Fruit fly (Drosophila melanogaster): ENCODE data around the gene AMPKalpha.

The AMPKalpha gene

DNA sequence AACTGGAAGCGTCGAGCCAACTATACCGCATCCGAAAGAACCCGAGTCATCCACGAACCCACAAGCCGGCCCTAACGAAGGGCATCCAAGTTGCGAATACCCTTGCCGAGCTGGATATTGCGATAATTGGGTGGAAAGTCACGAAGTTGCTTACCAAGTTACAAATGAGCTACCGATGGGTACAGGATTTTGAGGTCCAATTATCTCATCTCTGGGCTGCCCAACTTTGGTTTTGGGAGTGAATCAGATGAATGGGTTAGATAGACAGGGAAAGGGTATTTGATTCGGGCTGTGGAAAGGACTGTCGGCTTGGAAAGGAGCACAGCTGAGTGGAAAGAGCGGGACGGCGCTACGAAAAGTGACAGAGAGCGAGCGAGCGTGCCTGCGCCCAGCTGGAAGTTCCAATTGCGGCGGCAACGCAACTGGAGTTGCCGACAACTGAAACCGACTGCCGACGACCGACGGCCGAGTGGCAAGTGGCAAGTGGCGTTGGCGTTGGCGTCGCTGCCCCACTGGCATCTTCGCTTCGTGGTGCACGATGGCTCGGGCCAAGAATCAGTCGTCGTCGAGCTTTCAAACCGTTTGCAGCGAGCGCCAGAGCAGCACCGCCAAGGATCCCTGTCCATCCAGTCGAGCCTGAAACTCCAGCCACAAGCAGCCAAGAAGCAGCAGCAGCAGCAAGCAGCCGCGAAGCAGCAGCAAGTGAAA, 36.0 kb downstream of the AMPKalpha start:
- TF ChIP-seq slp2 (GFP tag; optimal IDR thresholded peaks at IDR 0.05) (no peak), caup (GFP tag; optimal IDR thresholded peaks at IDR 0.05; ENCODE audit: severe bottlenecking) (no peak), CG6791 (GFP tag; IDR thresholded peaks at IDR 0.05; ENCODE audit: partially characterized antibody) (no peak), CG11695 (GFP tag; IDR thresholded peaks at IDR 0.05) (no peak), trh (GFP tag; optimal IDR thresholded peaks at IDR 0.05) (no peak), oc (tag; optimal IDR thresholded peaks at IDR 0.05) (no peak), Fer1 (GFP tag; optimal IDR thresholded peaks at IDR 0.05) (no peak), Oaz (GFP tag; IDR thresholded peaks at IDR 0.05) (no peak), Dbx (GFP tag; IDR thresholded peaks at IDR 0.05) (no peak), CG10209 (GFP tag; optimal IDR thresholded peaks at IDR 0.05) (no peak), esg (GFP tag; conservative IDR thresholded peaks at IDR 0.05) (no peak), CG18599 (GFP tag; optimal IDR thresholded peaks at IDR 0.05) (peak; percentile 53), dmrt99B (tag; optimal IDR thresholded peaks at IDR 0.05) (no peak), CG8290 (GFP tag; optimal IDR thresholded peaks at IDR 0.05) (no peak), CG8290 (tag; optimal IDR thresholded peaks at IDR 0.05) (peak in 1 of 2 experiments; percentile 56), sug (tag; optimal IDR thresholded peaks at IDR 0.05) (no peak), Taf1 (GFP tag; IDR thresholded peaks at IDR 0.05) (no peak), sna (GFP tag; IDR thresholded peaks at IDR 0.05; ENCODE audit: partially characterized antibody) (no peak), CG16813 (GFP tag; IDR thresholded peaks at IDR 0.05; ENCODE audit: partially characterized antibody) (no peak), dan (GFP tag; IDR thresholded peaks at IDR 0.05) (no peak), Doc3 (GFP tag; IDR thresholded peaks at IDR 0.05; ENCODE audit: partially characterized antibody) (no peak), nerfin-2 (GFP tag; IDR thresholded peaks at IDR 0.05; ENCODE audit: partially characterized antibody) (no peak), psq (GFP tag; optimal IDR thresholded peaks at IDR 0.05) (no peak), CG10543 (GFP tag; optimal IDR thresholded peaks at IDR 0.05) (peak; percentile 28), Antp (GFP tag; optimal IDR thresholded peaks at IDR 0.05) (no peak), mld (GFP tag; IDR thresholded peaks at IDR 0.05; ENCODE audit: partially characterized antibody) (no peak), CG15696 (tag; optimal IDR thresholded peaks at IDR 0.05) (no peak), CG16779 (GFP tag; IDR thresholded peaks at IDR 0.05) (peak; percentile 70; the same call in 1 of the 2 replicates), fd64A (GFP tag; optimal IDR thresholded peaks at IDR 0.05) (no peak), CG17829 (tag; optimal IDR thresholded peaks at IDR 0.05) (no peak), vvl (GFP tag; IDR thresholded peaks at IDR 0.05) (no peak), Mad (GFP tag; optimal IDR thresholded peaks at IDR 0.05) (no peak), fd96Cb (tag; optimal IDR thresholded peaks at IDR 0.05) (no peak), CG13424 (tag; optimal IDR thresholded peaks at IDR 0.05) (no peak), run (tag; optimal IDR thresholded peaks at IDR 0.05) (no peak), CG17186 (GFP tag; optimal IDR thresholded peaks at IDR 0.05) (no peak), CG10565 (GFP tag; optimal IDR thresholded peaks at IDR 0.05) (no peak), PHDP (tag; optimal IDR thresholded peaks at IDR 0.05) (no peak), pum (GFP tag; optimal IDR thresholded peaks at IDR 0.05) (no peak), CG11398 (GFP tag; optimal IDR thresholded peaks at IDR 0.05) (no peak), dati (GFP tag; IDR thresholded peaks at IDR 0.05) (no peak), fu2 (GFP tag; optimal IDR thresholded peaks at IDR 0.05) (no peak), CG6854 (GFP tag; optimal IDR thresholded peaks at IDR 0.05) (no peak), Doc2 (GFP tag; IDR thresholded peaks at IDR 0.05) (no peak), Ptx1 (GFP tag; IDR thresholded peaks at IDR 0.05) (no peak), usp (GFP tag; optimal IDR thresholded peaks at IDR 0.05) (no peak), kni (GFP tag; optimal IDR thresholded peaks at IDR 0.05) (no peak), CG10462 (GFP tag; optimal IDR thresholded peaks at IDR 0.05) (no peak), TFAM (GFP tag; optimal IDR thresholded peaks at IDR 0.05) (no peak), al (GFP tag; IDR thresholded peaks at IDR 0.05) (no peak)

Data from whole organism, embryonic.